Fruit fly (Drosophila melanogaster): ENCODE results near the gene Dfd.

Gene Dfd

DNA sequence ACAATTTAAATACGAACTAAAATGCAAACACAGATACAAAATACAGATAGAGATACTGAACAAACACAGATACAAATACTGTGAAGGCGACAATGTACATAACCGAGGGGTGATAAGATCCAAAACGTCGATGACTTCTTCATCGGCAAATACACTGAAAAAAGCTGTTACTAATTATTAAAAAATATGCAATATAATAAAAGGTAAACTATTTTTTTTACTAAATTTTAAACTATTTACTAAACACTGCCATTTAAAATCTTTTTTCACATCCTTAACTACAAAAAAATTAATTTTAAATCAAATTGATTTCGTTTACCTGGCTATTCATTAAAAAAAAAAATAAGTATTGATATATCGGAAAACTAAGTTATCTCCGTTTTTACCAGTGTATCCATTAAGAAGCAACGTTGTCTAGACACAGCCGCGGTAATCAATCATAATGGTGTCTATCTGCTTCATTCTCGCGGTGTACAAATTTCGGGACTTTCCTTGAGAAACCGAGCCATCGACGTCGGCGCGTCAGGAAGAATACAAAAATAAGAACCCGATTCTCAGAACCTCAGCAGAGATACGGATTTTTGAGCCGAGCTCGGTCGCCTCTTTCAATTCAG, 28.7 kb upstream of the Dfd start (continued):
- TF ChIP-seq fkh (GFP tag; optimal IDR thresholded peaks at IDR 0.05), result peak; percentile 91
- peak; percentile 66 for TF ChIP-seq net (GFP tag; optimal IDR thresholded peaks at IDR 0.05)
- peak; percentile 65; the same call in 2 of the 3 replicates for TF ChIP-seq eg (GFP tag; IDR thresholded peaks at IDR 0.05)
- TF ChIP-seq CG1621 (tag; optimal IDR thresholded peaks at IDR 0.05), result no peak
- TF ChIP-seq salr (GFP tag; optimal IDR thresholded peaks at IDR 0.05), result peak in 1 of 2 experiments; percentile 71
- TF ChIP-seq OdsH (GFP tag; optimal IDR thresholded peaks at IDR 0.05), result peak; percentile 77
- peak; percentile 84 for TF ChIP-seq topi (GFP tag; optimal IDR thresholded peaks at IDR 0.05)
- TF ChIP-seq CG6792 (GFP tag; optimal IDR thresholded peaks at IDR 0.05), result peak; percentile 80
- TF ChIP-seq CG4318 (GFP tag; optimal IDR thresholded peaks at IDR 0.05), result peak; percentile 64
- TF ChIP-seq CG8119 (GFP tag; IDR thresholded peaks at IDR 0.05), result peak; percentile 72
- peak; percentile 42 for TF ChIP-seq CG6854 (GFP tag; optimal IDR thresholded peaks at IDR 0.05)
- TF ChIP-seq Lpt (GFP tag; optimal IDR thresholded peaks at IDR 0.05), result no peak
- peak; percentile 59 for TF ChIP-seq Eip75B (GFP tag; optimal IDR thresholded peaks at IDR 0.05)
- TF ChIP-seq CG6276 (GFP tag; optimal IDR thresholded peaks at IDR 0.05), result peak; percentile 56
- peak; percentile 82 for TF ChIP-seq CG3032 (tag; optimal IDR thresholded peaks at IDR 0.05)
- peak; percentile 42 for TF ChIP-seq CG11902 (GFP tag; optimal IDR thresholded peaks at IDR 0.05)
- peak; percentile 41 to 66 for TF ChIP-seq ss (GFP tag; optimal IDR thresholded peaks at IDR 0.05)
- peak; percentile 92 for TF ChIP-seq Eip78C (GFP tag)
- TF ChIP-seq dac (GFP tag; optimal IDR thresholded peaks at IDR 0.05), result no peak
- peak; percentile 72 for TF ChIP-seq pdm3 (GFP tag; optimal IDR thresholded peaks at IDR 0.05)
- TF ChIP-seq CG3919 (GFP tag; optimal IDR thresholded peaks at IDR 0.05), result peak; percentile 65
- peak; percentile 57 for TF ChIP-seq vri (GFP tag; optimal IDR thresholded peaks at IDR 0.05)
- TF ChIP-seq CG15336 (GFP tag; IDR thresholded peaks at IDR 0.05), result peak; percentile 77
- peak; percentile 76 for TF ChIP-seq Hr39 (GFP tag; optimal IDR thresholded peaks at IDR 0.05)
- peak; percentile 47 for TF ChIP-seq CG11762 (GFP tag; optimal IDR thresholded peaks at IDR 0.05; ENCODE audit: insufficient read depth)
- peak; percentile 59 for TF ChIP-seq CG6808 (GFP tag; optimal IDR thresholded peaks at IDR 0.05)
- peak; percentile 74 for TF ChIP-seq dsx (GFP tag; optimal IDR thresholded peaks at IDR 0.05; ENCODE audit: poor library complexity, severe bottlenecking)
- TF ChIP-seq CG10669 (GFP tag; optimal IDR thresholded peaks at IDR 0.05), result peak; percentile 55
- peak; percentile 93 for TF ChIP-seq svp (GFP tag)
- TF ChIP-seq CG16779 (tag; optimal IDR thresholded peaks at IDR 0.05), result peak; percentile 39
- peak; percentile 82 for TF ChIP-seq CG10631 (GFP tag; optimal IDR thresholded peaks at IDR 0.05)
- peak; percentile 56 for TF ChIP-seq Ets21C (GFP tag; optimal IDR thresholded peaks at IDR 0.05)

DNA sequence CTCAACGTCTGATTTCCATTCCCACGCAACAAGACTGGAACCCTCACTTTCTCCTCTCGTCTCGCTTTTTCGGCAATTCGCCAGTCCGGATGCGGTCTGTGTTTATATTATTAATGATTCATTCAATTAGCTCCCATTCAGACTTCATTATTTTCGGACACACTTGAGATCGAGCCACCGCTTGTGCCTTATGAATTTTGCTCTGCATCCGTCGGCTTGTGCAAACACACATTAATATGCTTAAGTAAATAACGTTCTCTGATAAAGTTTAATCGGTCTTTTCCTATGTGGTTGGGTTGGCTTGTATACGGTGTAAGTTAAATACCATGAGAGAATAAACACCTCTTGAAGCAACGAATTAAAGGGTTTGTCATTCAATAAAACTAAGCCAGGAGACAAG, 26.8 kb upstream of the Dfd start:
- TF ChIP-seq Eip78C (GFP tag), result peak; percentile 18
- peak; percentile 54 for TF ChIP-seq fkh (GFP tag; optimal IDR thresholded peaks at IDR 0.05)
- TF ChIP-seq svp (GFP tag), result peak; percentile 30
- TF ChIP-seq CG6792 (GFP tag; optimal IDR thresholded peaks at IDR 0.05), result no peak

DNA sequence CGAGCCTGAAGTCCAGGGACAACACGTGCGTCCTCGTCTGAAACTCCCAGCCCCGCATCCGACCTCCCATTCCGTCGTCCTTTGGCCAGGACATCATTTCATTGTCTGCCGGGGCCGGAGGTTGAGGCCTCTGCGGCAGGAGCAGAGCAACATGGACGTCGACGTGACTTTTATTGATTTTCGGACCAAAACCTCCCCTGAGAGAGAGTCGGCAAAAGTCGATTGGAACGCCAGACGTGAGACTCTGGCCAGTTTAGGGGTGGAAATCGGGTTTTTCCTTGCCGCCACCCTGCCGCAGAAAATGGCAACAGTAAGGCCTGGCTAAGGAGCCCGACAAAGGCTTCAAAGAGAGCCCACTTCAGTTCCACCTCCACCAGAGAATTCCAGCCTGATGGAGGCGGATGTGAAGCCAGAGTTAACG, 25.5 kb upstream of the Dfd start:
- TF ChIP-seq Smox (GFP tag; optimal IDR thresholded peaks at IDR 0.05) (no peak), Eip93F (GFP tag; optimal IDR thresholded peaks at IDR 0.05) (no peak), CG34406 (GFP tag; optimal IDR thresholded peaks at IDR 0.05) (no peak), CG6854 (GFP tag; optimal IDR thresholded peaks at IDR 0.05) (no peak), CG10669 (GFP tag; optimal IDR thresholded peaks at IDR 0.05) (no peak), Sox15 (GFP tag; optimal IDR thresholded peaks at IDR 0.05) (no peak), CG9139 (GFP tag; optimal IDR thresholded peaks at IDR 0.05) (no peak), achi (GFP tag; optimal IDR thresholded peaks at IDR 0.05) (no peak), Blimp-1 (GFP tag; optimal IDR thresholded peaks at IDR 0.05) (no peak), acj6 (GFP tag; optimal IDR thresholded peaks at IDR 0.05) (no peak), fkh (GFP tag; optimal IDR thresholded peaks at IDR 0.05) (no peak), CG3032 (tag; optimal IDR thresholded peaks at IDR 0.05) (no peak), CG8319 (GFP tag; optimal IDR thresholded peaks at IDR 0.05) (no peak), CG1621 (tag; optimal IDR thresholded peaks at IDR 0.05) (no peak), CG8119 (GFP tag; IDR thresholded peaks at IDR 0.05) (no peak), spab (GFP tag; optimal IDR thresholded peaks at IDR 0.05) (no peak), Met (GFP tag; optimal IDR thresholded peaks at IDR 0.05) (no peak)
